Worm (Caenorhabditis elegans) whole organism, late embryonic: ENCODE results near the gene F56H9.2.

Source experiments
- F13H6.1 ChIP-seq: sonication (generic microtip); optimal IDR thresholded peaks from 2 replicates; lab custom pipeline; 2016; ENCODE audit warnings: missing genetic modification characterization, missing compliant biosample characterization
- ama-1 ChIP-seq: fragments of 150-350 bp; optimal IDR thresholded peaks from 2 replicates; lab custom pipeline; 2014
- ceh-14 ChIP-seq: sonication (generic microtip); optimal IDR thresholded peaks from 2 replicates; lab custom pipeline; 2016; ENCODE audit warnings: missing genotype, missing genetic modification characterization, missing compliant biosample characterization
- ceh-22 ChIP-seq: sonication (generic microtip); optimal IDR thresholded peaks from 2 replicates; lab custom pipeline; 2017; ENCODE audit warnings: missing biosample characterization, missing genetic modification characterization
- ceh-31 ChIP-seq: sonication (generic microtip); optimal IDR thresholded peaks from 2 replicates; lab custom pipeline; 2016; ENCODE audit warnings: missing genetic modification characterization, missing compliant biosample characterization
- hlh-13 ChIP-seq: fragments of 200-800 bp; sonication (Bioruptor generic); optimal IDR thresholded peaks from 2 replicates; lab custom pipeline; 2018; ENCODE audit warnings: mild to moderate bottlenecking, missing genetic modification characterization, missing compliant biosample characterization
- pha-2 ChIP-seq: sonication (generic microtip); optimal IDR thresholded peaks from 2 replicates; lab custom pipeline; 2017; ENCODE audit warnings: mild to moderate bottlenecking, missing genetic modification characterization, missing compliant biosample characterization
- ref-2 ChIP-seq: sonication (generic microtip); optimal IDR thresholded peaks from 2 replicates; lab custom pipeline; 2016; ENCODE audit warnings: missing genetic modification characterization, missing compliant biosample characterization
- rnt-1 ChIP-seq: sonication (generic microtip); optimal IDR thresholded peaks from 2 replicates; lab custom pipeline; 2016; ENCODE audit warnings: missing genetic modification characterization, missing compliant biosample characterization
- sox-4 ChIP-seq: sonication (generic microtip); optimal IDR thresholded peaks from 2 replicates; lab custom pipeline; 2017; ENCODE audit warnings: mild to moderate bottlenecking, missing genetic modification characterization, inconsistent platforms, missing compliant biosample characterization

DNA sequence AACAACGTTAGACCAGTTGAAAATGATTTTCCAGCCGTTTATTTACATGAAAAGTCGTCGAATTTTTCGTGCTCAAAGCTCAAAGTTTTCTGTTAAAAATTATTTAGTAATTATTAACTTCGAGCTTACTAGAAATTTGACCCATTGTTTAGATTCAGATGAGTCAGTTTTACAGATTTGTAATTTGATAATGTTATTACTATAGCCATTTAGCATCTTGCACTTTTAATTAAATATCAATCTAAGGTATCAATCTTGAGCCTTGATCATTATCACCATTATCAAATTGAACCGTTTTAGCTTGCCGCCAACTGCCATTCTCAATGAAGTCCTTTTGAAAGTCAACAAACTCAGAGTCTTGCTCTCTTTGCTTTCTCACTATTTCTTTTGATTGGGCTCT is 27.9 kb upstream of the F56H9.2 start, which contains the start of gene ZC116.1:
- no peak for TF ChIP-seq rnt-1 (tag; lab: Kevin White, UChicago)
- TF ChIP-seq pha-2 = no peak
- TF ChIP-seq ref-2 = no peak
- no peak for TF ChIP-seq F13H6.1 (tag; lab: Kevin White, UChicago)
- no peak for TF ChIP-seq hlh-13 (GFP tag; lab: Kevin White, UChicago)
- TF ChIP-seq ama-1 (lab: Kevin White, UChicago) = no peak
- TF ChIP-seq ceh-14 = no peak
- TF ChIP-seq ceh-22 (tag; lab: Kevin White, UChicago) = no peak
- TF ChIP-seq ceh-31 (tag; lab: Kevin White, UChicago) = no peak
- no peak for TF ChIP-seq sox-4 (tag; lab: Kevin White, UChicago)
